Worm (Caenorhabditis elegans): ENCODE measurements around the gene oac-52.

DNA sequence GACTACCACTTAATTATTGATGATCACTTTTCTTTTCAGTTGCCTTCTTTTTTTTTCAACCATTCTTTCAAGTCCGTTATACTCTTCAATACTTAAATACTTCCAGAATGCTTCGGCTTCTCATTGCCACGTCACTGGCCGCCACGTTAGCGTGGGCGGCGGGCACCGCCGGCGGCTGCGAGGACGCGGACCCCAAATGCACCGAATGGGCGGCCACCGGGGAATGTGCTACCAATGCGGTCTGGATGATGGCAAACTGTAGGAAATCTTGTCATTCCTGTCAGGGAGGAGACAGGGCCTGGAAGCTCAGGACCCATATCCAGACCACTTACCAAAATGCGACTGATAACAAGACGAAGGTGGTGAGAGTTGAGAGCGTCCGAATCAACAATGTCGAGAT lies 45.2 kb downstream of the oac-52 start, which contains the start of gene lgc-22:
- TF ChIP-seq aly-2 (tag; optimal IDR thresholded peaks at IDR 0.05) (no peak), skn-1 (tag; optimal IDR thresholded peaks at IDR 0.05) (no peak), ama-1 (optimal IDR thresholded peaks at IDR 0.05) (no peak), hlh-4 (tag; optimal IDR thresholded peaks at IDR 0.05) (no peak)

Measured in whole organism, L1 larva.